Worm (Caenorhabditis elegans) whole organism, L3 larva: ENCODE data around the gene C51E3.9.

ENCODE experiments used
- R02D3.7 ChIP-seq: fragments of 150-350 bp; optimal IDR thresholded peaks from 2 replicates; lab custom pipeline; 2014; ENCODE audit warnings: missing biosample characterization, missing genetic modification characterization
- ZK546.5 ChIP-seq: sonication (generic microtip); optimal IDR thresholded peaks from 2 replicates; lab custom pipeline; 2017; ENCODE audit warnings: missing biosample characterization, missing genetic modification characterization
- ceh-9 ChIP-seq: sonication (generic microtip); optimal IDR thresholded peaks from 2 replicates; lab custom pipeline; 2018; ENCODE audit warnings: missing biosample characterization, missing genetic modification characterization
- elt-2 ChIP-seq: sonication (generic microtip); optimal IDR thresholded peaks from 2 replicates; lab custom pipeline; 2016; ENCODE audit warnings: missing genetic modification reagents, mild to moderate bottlenecking, missing genetic modification characterization, missing compliant biosample characterization
- fos-1 ChIP-seq: fragments of 150-350 bp; optimal IDR thresholded peaks from 2 replicates; lab custom pipeline; 2014; ENCODE audit warnings: missing biosample characterization, missing genetic modification characterization
- lsy-12 ChIP-seq: sonication (generic microtip); optimal IDR thresholded peaks from 2 replicates; lab custom pipeline; 2016; ENCODE audit warnings: mild to moderate bottlenecking, missing genetic modification characterization, missing compliant biosample characterization
- mdl-1 ChIP-seq: fragments of 150-350 bp; optimal IDR thresholded peaks from 2 replicates; lab custom pipeline; 2014; ENCODE audit warnings: missing biosample characterization, missing genetic modification characterization
- nfya-1 ChIP-seq: sonication (generic microtip); optimal IDR thresholded peaks from 2 replicates; lab custom pipeline; 2017; ENCODE audit warnings: missing genetic modification characterization, mild to moderate bottlenecking, missing compliant biosample characterization, antibody characterized with exemption, moderate library complexity; ENCODE audit not compliant: insufficient read depth
- nhr-12 ChIP-seq: fragments of 150-350 bp; optimal IDR thresholded peaks from 2 replicates; lab custom pipeline; 2014; ENCODE audit warnings: missing biosample characterization, missing genetic modification characterization
- nhr-77 ChIP-seq: fragments of 150-350 bp; optimal IDR thresholded peaks from 2 replicates; lab custom pipeline; 2014; ENCODE audit warnings: missing biosample characterization, missing genetic modification characterization
- pqm-1 ChIP-seq: fragments of 150-350 bp; optimal IDR thresholded peaks from 2 replicates; lab custom pipeline; 2017; ENCODE audit warnings: missing biosample characterization, missing genetic modification characterization, inconsistent platforms
- snpc-4 ChIP-seq: fragments of 150-350 bp; optimal IDR thresholded peaks from 2 replicates; lab custom pipeline; 2014; ENCODE audit warnings: missing biosample characterization, missing genetic modification characterization
- zag-1 ChIP-seq: fragments of 150-350 bp; optimal IDR thresholded peaks from 2 replicates; lab custom pipeline; 2014; ENCODE audit warnings: missing biosample characterization, missing genetic modification characterization
- ztf-4 ChIP-seq: fragments of 150-350 bp; optimal IDR thresholded peaks from 2 replicates; lab custom pipeline; 2014; ENCODE audit warnings: missing biosample characterization, missing genetic modification characterization

DNA sequence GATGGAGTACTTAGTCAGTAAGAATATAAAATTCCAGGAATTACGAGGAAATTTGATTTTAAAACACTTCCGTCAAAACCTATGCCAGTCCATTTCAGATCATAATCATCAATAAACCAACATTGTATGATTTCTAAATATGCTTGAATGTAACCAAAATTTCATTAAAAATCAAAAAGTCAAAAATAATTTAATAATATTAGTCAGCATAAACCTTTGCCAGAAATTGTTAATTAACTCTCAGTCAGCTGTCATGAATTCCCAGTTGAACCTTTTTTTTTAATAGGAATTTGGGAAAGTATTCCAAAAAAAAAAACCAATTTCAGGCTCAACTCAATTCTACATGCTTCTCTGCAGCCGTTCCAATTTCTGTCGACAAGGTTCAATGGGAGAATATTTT, 2.6 kb downstream of the C51E3.9 start, which contains the start of gene srsx-26:
- TF ChIP-seq pqm-1 (tag; lab: Kevin White, UChicago) = no peak
- TF ChIP-seq ZK546.5 (tag; lab: Kevin White, UChicago) = no peak
- TF ChIP-seq R02D3.7 = no peak
- no peak for TF ChIP-seq mdl-1 (tag; lab: Kevin White, UChicago)
- TF ChIP-seq snpc-4 (tag; lab: Kevin White, UChicago) = no peak
- no peak for TF ChIP-seq elt-2 (tag; lab: Kevin White, UChicago)
- no peak for TF ChIP-seq ztf-4 (tag; lab: Kevin White, UChicago)
- no peak for TF ChIP-seq nfya-1 (tag; lab: Kevin White, UChicago)
- TF ChIP-seq nhr-12 (tag; lab: Kevin White, UChicago) = no peak
- no peak for TF ChIP-seq lsy-12 (tag; lab: Kevin White, UChicago)
- no peak for TF ChIP-seq ceh-9
- TF ChIP-seq fos-1 (tag; lab: Kevin White, UChicago) = no peak
- TF ChIP-seq nhr-77 (tag; lab: Kevin White, UChicago) = no peak
- TF ChIP-seq zag-1 = no peak
